Fruit fly (Drosophila melanogaster): Measurements from ENCODE around the gene tal-3A.

tal-3A gene

DNA sequence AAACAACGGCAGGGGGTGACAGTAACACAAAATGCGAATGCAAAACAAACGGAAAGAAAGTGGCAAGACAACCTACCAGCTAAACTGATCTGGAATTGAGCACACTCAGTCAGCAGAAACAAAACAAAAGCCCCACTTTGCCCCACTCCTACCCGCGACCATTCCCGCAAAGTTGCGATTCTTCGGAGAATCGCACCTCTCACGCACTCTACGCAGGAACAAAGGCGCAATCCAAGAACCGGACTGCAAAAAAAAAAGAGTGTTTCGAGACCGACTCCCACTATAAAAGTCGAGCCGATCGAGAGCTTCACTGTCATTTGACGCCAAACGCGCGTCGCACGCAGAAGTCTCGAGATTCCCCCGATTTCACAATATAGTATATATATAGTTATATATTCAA is 45.7 kb upstream of the tal-3A start, which contains the start of gene Cht5 (continued):
- no peak for TF ChIP-seq CG6276 (GFP tag; optimal IDR thresholded peaks at IDR 0.05)
- no peak for TF ChIP-seq OdsH (GFP tag; optimal IDR thresholded peaks at IDR 0.05)
- TF ChIP-seq CG9139 (GFP tag; optimal IDR thresholded peaks at IDR 0.05) = no peak
- no peak for TF ChIP-seq CG6854 (GFP tag; optimal IDR thresholded peaks at IDR 0.05)
- TF ChIP-seq CG10631 (GFP tag; optimal IDR thresholded peaks at IDR 0.05) = no peak
- no peak for TF ChIP-seq CG6163 (GFP tag; IDR thresholded peaks at IDR 0.05)
- no peak for TF ChIP-seq CG8119 (GFP tag; IDR thresholded peaks at IDR 0.05)
- no peak for TF ChIP-seq CG34406 (GFP tag; optimal IDR thresholded peaks at IDR 0.05)
- no peak for TF ChIP-seq CG3032 (tag; optimal IDR thresholded peaks at IDR 0.05)
- TF ChIP-seq CG6808 (GFP tag; optimal IDR thresholded peaks at IDR 0.05) = peak; percentile 16
- TF ChIP-seq svp (GFP tag) = no peak
- no peak for TF ChIP-seq Ets96B (tag; optimal IDR thresholded peaks at IDR 0.05)
- no peak for TF ChIP-seq Sox15 (GFP tag; optimal IDR thresholded peaks at IDR 0.05)
- no peak for TF ChIP-seq Hr39 (GFP tag; optimal IDR thresholded peaks at IDR 0.05)
- TF ChIP-seq CG8319 (GFP tag; optimal IDR thresholded peaks at IDR 0.05) = no peak
- no peak for TF ChIP-seq esn (GFP tag; optimal IDR thresholded peaks at IDR 0.05)
- TF ChIP-seq Blimp-1 (GFP tag; optimal IDR thresholded peaks at IDR 0.05) = no peak
- TF ChIP-seq fkh (GFP tag; optimal IDR thresholded peaks at IDR 0.05) = no peak
- TF ChIP-seq topi (GFP tag; optimal IDR thresholded peaks at IDR 0.05) = no peak
- TF ChIP-seq fd85E (GFP tag; optimal IDR thresholded peaks at IDR 0.05) = no peak
- no peak for TF ChIP-seq vri (GFP tag; optimal IDR thresholded peaks at IDR 0.05)
- TF ChIP-seq CG15336 (GFP tag; IDR thresholded peaks at IDR 0.05) = no peak
- peak; percentile 72 for TF ChIP-seq Sox14 (GFP tag; optimal IDR thresholded peaks at IDR 0.05)
- TF ChIP-seq spab (GFP tag; optimal IDR thresholded peaks at IDR 0.05) = no peak
- no peak for TF ChIP-seq Ets21C (GFP tag; optimal IDR thresholded peaks at IDR 0.05)
- no peak for TF ChIP-seq lz (GFP tag; optimal IDR thresholded peaks at IDR 0.05)
- no peak for TF ChIP-seq CG11294 (GFP tag; IDR thresholded peaks at IDR 0.05)
- no peak for TF ChIP-seq achi (GFP tag; optimal IDR thresholded peaks at IDR 0.05)
- no peak for TF ChIP-seq CG32006 (GFP tag; optimal IDR thresholded peaks at IDR 0.05)
- TF ChIP-seq Met (GFP tag; optimal IDR thresholded peaks at IDR 0.05) = no peak
- TF ChIP-seq Gug (GFP tag; IDR thresholded peaks at IDR 0.05) = no peak
- 0 out of 3 replicates have a peak, but pooled peaks have one; percentile 10 for TF ChIP-seq eg (GFP tag; IDR thresholded peaks at IDR 0.05)
- no peak for TF ChIP-seq CG16779 (tag; optimal IDR thresholded peaks at IDR 0.05)
- TF ChIP-seq Smox (GFP tag; optimal IDR thresholded peaks at IDR 0.05) = no peak
- no peak for TF ChIP-seq pdm3 (GFP tag; optimal IDR thresholded peaks at IDR 0.05)
- no peak for TF ChIP-seq CG10669 (GFP tag; optimal IDR thresholded peaks at IDR 0.05)
- peak; percentile 8 for TF ChIP-seq dsx (GFP tag; optimal IDR thresholded peaks at IDR 0.05; ENCODE audit: poor library complexity, severe bottlenecking)

DNA sequence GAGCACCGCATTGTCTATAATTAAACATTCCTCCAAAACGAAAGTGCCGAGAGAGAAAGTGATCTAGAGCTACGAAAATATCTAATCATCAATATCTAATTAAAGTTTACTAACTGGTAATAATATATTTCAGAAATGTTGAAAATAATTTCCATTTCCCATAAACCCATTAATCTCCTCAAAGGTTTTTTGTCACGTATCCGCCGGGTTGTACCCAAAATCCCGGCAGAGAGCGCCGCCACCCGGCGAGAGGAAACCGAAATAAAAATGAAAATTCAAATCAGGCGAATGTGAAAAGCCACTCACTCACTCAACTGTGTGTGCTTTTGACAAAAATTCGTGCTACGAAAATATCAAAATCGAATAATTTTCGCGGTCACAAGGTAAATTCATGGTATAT is 41.7 kb upstream of the tal-3A start, which contains the start of gene CG9297:
TSS of gene CG9297 (plus strand) at position 301 of the 400 bp plus-strand sequence.
- TF ChIP-seq fd85E (GFP tag; optimal IDR thresholded peaks at IDR 0.05) = no peak
- no peak for TF ChIP-seq pdm3 (GFP tag; optimal IDR thresholded peaks at IDR 0.05)
- TF ChIP-seq svp (GFP tag) = no peak
- no peak for TF ChIP-seq Eip75B (GFP tag; optimal IDR thresholded peaks at IDR 0.05)
- no peak for TF ChIP-seq topi (GFP tag; optimal IDR thresholded peaks at IDR 0.05)
- TF ChIP-seq Eip78C (GFP tag) = no peak
- no peak for TF ChIP-seq CG3032 (tag; optimal IDR thresholded peaks at IDR 0.05)
- no peak for TF ChIP-seq CG3919 (GFP tag; optimal IDR thresholded peaks at IDR 0.05)

DNA sequence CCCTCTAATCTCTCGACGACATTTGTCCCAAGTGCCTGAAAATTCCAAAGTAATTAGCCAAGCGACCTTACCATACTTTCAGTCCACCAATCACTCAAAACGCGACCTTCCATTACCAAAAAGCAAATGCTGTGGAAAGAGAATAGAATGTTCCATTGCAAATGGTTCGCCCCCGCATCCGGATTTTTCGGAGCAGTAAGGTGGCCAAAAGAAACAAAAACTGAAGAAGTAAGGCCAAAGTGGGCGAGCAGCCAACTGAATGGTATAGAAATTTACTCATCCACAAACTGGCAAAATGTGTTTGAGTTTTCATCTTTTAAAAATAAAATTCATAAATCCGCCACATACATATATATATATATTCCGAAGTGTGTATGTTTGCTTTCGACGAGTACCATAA is 39.6 kb upstream of the tal-3A start:
- TF ChIP-seq Eip75B (GFP tag; optimal IDR thresholded peaks at IDR 0.05) (no peak), CG8319 (GFP tag; optimal IDR thresholded peaks at IDR 0.05) (no peak), Hr38 (GFP tag; optimal IDR thresholded peaks at IDR 0.05) (no peak)
